Fruit fly (Drosophila melanogaster) whole organism, embryonic: ENCODE results near the gene numb.
A peak's percentile ranks its signal among the peaks of the same experiment; 100 is the strongest.

ENCODE experiments used
- B-H1 ChIP-seq: fragments of 200-800 bp; sonication (Bioruptor generic); IDR thresholded peaks from 3 replicates; pipeline ENCODE4 v1.3.6; 2022; ENCODE audit warnings: missing biosample characterization, missing genetic modification characterization
- CG10209 ChIP-seq: fragments of 200-800 bp; sonication (Bioruptor generic); optimal IDR thresholded peaks from 3 replicates; lab custom pipeline; 2017; ENCODE audit warnings: missing biosample characterization, mild to moderate bottlenecking, missing genetic modification characterization, missing genetic modification reagents
- CG10979 ChIP-seq: fragments of 200-800 bp; sonication (Bioruptor generic); optimal IDR thresholded peaks from 2 replicates; lab custom pipeline; 2018; ENCODE audit warnings: missing biosample characterization, mild to moderate bottlenecking, missing genetic modification characterization, moderate library complexity
- CG12071 ChIP-seq: fragments of 200-800 bp; sonication (Bioruptor generic); optimal IDR thresholded peaks from 3 replicates; lab custom pipeline; 2018; ENCODE audit warnings: missing biosample characterization, mild to moderate bottlenecking, missing genetic modification characterization
- CG1233 ChIP-seq: fragments of 200-800 bp; sonication (Bioruptor generic); optimal IDR thresholded peaks from 4 replicates; lab custom pipeline; 2018; ENCODE audit warnings: missing biosample characterization, mild to moderate bottlenecking, missing genetic modification characterization
- CG13287 ChIP-seq: fragments of 200-800 bp; sonication (Bioruptor generic); IDR thresholded peaks from 2 replicates; pipeline ENCODE4 v1.3.6; 2022; ENCODE audit warnings: missing biosample characterization, missing genetic modification characterization; ENCODE audit not compliant: partially characterized antibody
- CG14965 ChIP-seq: fragments of 200-800 bp; sonication (Bioruptor generic); optimal IDR thresholded peaks from 2 replicates; lab custom pipeline; 2016; ENCODE audit warnings: missing biosample characterization, missing genetic modification characterization, borderline replicate concordance
- CG15696 ChIP-seq: fragments of 200-800 bp; sonication (Bioruptor generic); optimal IDR thresholded peaks from 2 replicates; lab custom pipeline; 2019; ENCODE audit warnings: missing biosample characterization, mild to moderate bottlenecking, missing genetic modification characterization, moderate library complexity
- CG16779 ChIP-seq: fragments of 200-800 bp; sonication (Bioruptor generic); IDR thresholded peaks from 2 replicates; pipeline ENCODE4 v1.3.6; 2022; ENCODE audit warnings: missing biosample characterization, missing genetic modification characterization
- CG17802 ChIP-seq: fragments of 200-800 bp; sonication (Bioruptor generic); optimal IDR thresholded peaks from 2 replicates; lab custom pipeline; 2018; ENCODE audit warnings: missing biosample characterization, mild to moderate bottlenecking, missing genetic modification characterization, moderate library complexity
- CG18011 ChIP-seq: fragments of 200-800 bp; sonication (Bioruptor generic); optimal IDR thresholded peaks from 2 replicates; lab custom pipeline; 2017; ENCODE audit warnings: missing biosample characterization, missing genetic modification characterization, mild to moderate bottlenecking, moderate library complexity, missing genotype
- CG1832 ChIP-seq: fragments of 200-800 bp; sonication (Bioruptor generic); optimal IDR thresholded peaks from 2 replicates; lab custom pipeline; 2017; ENCODE audit warnings: missing biosample characterization, mild to moderate bottlenecking, missing genetic modification characterization, inconsistent platforms
- CG3065 ChIP-seq: fragments of 200-800 bp; sonication (Bioruptor generic); optimal IDR thresholded peaks from 2 replicates; lab custom pipeline; 2016; ENCODE audit warnings: missing biosample characterization, missing genetic modification characterization
- CG3995 ChIP-seq: fragments of 200-800 bp; sonication (Bioruptor generic); optimal IDR thresholded peaks from 3 replicates; lab custom pipeline; 2016; ENCODE audit warnings: missing biosample characterization, missing genetic modification characterization
- CG4404 ChIP-seq: fragments of 200-800 bp; sonication (Bioruptor generic); IDR thresholded peaks from 2 replicates; pipeline ENCODE4 v1.3.6; 2022; ENCODE audit warnings: missing biosample characterization, missing genetic modification characterization
- CG6791 ChIP-seq: fragments of 200-800 bp; sonication (Bioruptor generic); IDR thresholded peaks from 3 replicates; pipeline ENCODE4 v1.3.6; 2022; ENCODE audit warnings: missing biosample characterization, missing genetic modification characterization; ENCODE audit not compliant: partially characterized antibody
- CG7556 ChIP-seq: fragments of 200-800 bp; sonication (Bioruptor generic); optimal IDR thresholded peaks from 2 replicates; lab custom pipeline; 2017; ENCODE audit warnings: missing biosample characterization, mild to moderate bottlenecking, missing genetic modification characterization
- CG8290 ChIP-seq, 3 experiments: fragments of 200-800 bp; sonication (Bioruptor generic); optimal IDR thresholded peaks; 2 replicates each; lab custom pipeline; 2016 to 2019; ENCODE audit warnings: missing biosample characterization in 3 of 3, missing genetic modification characterization in 3 of 3, mild to moderate bottlenecking in 2 of 3, moderate library complexity in 1 of 3
- Dp ChIP-seq: fragments of 200-800 bp; sonication (Bioruptor generic); optimal IDR thresholded peaks from 2 replicates; lab custom pipeline; 2018; ENCODE audit warnings: missing biosample characterization, mild to moderate bottlenecking, missing genetic modification characterization, moderate library complexity
- Fer1 ChIP-seq: fragments of 200-800 bp; sonication (Bioruptor generic); optimal IDR thresholded peaks from 2 replicates; lab custom pipeline; 2017; ENCODE audit warnings: missing biosample characterization, mild to moderate bottlenecking, missing genetic modification characterization
- Hand ChIP-seq: fragments of 200-800 bp; sonication (Bioruptor generic); optimal IDR thresholded peaks from 2 replicates; lab custom pipeline; 2017; ENCODE audit warnings: mild to moderate bottlenecking, missing biosample characterization, missing genetic modification reagents, missing genetic modification characterization
- Hmr ChIP-seq: fragments of 200-800 bp; sonication (Bioruptor generic); optimal IDR thresholded peaks from 3 replicates; lab custom pipeline; 2017; ENCODE audit warnings: mild to moderate bottlenecking, missing biosample characterization, missing genetic modification reagents, missing genetic modification characterization
- Hr3 ChIP-seq: fragments of 200-800 bp; sonication (Bioruptor generic); optimal IDR thresholded peaks from 3 replicates; lab custom pipeline; 2016; ENCODE audit warnings: missing biosample characterization, missing genetic modification characterization
- Hr39 ChIP-seq: fragments of >200 bp; optimal IDR thresholded peaks from 2 replicates; lab custom pipeline; 2017
- Hsf ChIP-seq: fragments of 200-800 bp; sonication (Bioruptor generic); optimal IDR thresholded peaks from 3 replicates; lab custom pipeline; 2016; ENCODE audit warnings: missing biosample characterization, missing genetic modification characterization
- Kr ChIP-seq: fragments of 200-800 bp; sonication (Bioruptor generic); optimal IDR thresholded peaks from 2 replicates; lab custom pipeline; 2017; ENCODE audit warnings: missing biosample characterization, mild to moderate bottlenecking, missing genetic modification characterization
- Myb ChIP-seq: fragments of 200-800 bp; sonication (Bioruptor generic); optimal IDR thresholded peaks from 2 replicates; lab custom pipeline; 2016; ENCODE audit warnings: missing biosample characterization, missing genetic modification characterization
- Opbp ChIP-seq: fragments of 200-800 bp; sonication (Bioruptor generic); IDR thresholded peaks from 3 replicates; pipeline ENCODE4 v1.3.6; 2022; ENCODE audit warnings: missing biosample characterization, missing genetic modification characterization; ENCODE audit not compliant: partially characterized antibody
- Poxn ChIP-seq: fragments of 200-800 bp; sonication (Bioruptor generic); IDR thresholded peaks from 2 replicates; pipeline ENCODE4 v1.3.6; 2022; ENCODE audit warnings: missing biosample characterization, missing genetic modification characterization
- ash1 ChIP-seq: fragments of 200-800 bp; sonication (Bioruptor generic); optimal IDR thresholded peaks from 2 replicates; lab custom pipeline; 2018; ENCODE audit warnings: missing biosample characterization, mild to moderate bottlenecking, missing genetic modification characterization
- bowl ChIP-seq: fragments of 200-800 bp; sonication (Bioruptor generic); IDR thresholded peaks from 2 replicates; pipeline ENCODE4 v1.3.6; 2022; ENCODE audit warnings: missing biosample characterization, missing genetic modification characterization
- btn ChIP-seq: fragments of 200-800 bp; sonication (Bioruptor generic); optimal IDR thresholded peaks from 2 replicates; lab custom pipeline; 2016; ENCODE audit warnings: missing biosample characterization, missing genetic modification characterization
- cg ChIP-seq: fragments of 200-800 bp; sonication (Bioruptor generic); optimal IDR thresholded peaks from 3 replicates; lab custom pipeline; 2019; ENCODE audit warnings: missing biosample characterization, mild to moderate bottlenecking, missing genetic modification characterization, moderate library complexity
- chif ChIP-seq, 2 experiments: fragments of 200-800 bp; sonication (Bioruptor generic); optimal IDR thresholded peaks; 3 replicates each; lab custom pipeline; 2016; ENCODE audit warnings: missing biosample characterization in 2 of 2, missing genetic modification characterization in 2 of 2
- danr ChIP-seq: fragments of 200-800 bp; sonication (Bioruptor generic); IDR thresholded peaks from 2 replicates; pipeline ENCODE4 v1.3.6; 2022; ENCODE audit warnings: missing biosample characterization, missing genetic modification characterization
- dmrt99B ChIP-seq: fragments of 200-800 bp; sonication (Bioruptor generic); optimal IDR thresholded peaks from 2 replicates; lab custom pipeline; 2018; ENCODE audit warnings: missing biosample characterization, mild to moderate bottlenecking, missing genetic modification characterization, moderate library complexity
- ftz-f1 ChIP-seq: fragments of 200-800 bp; sonication (Bioruptor generic); optimal IDR thresholded peaks from 2 replicates; lab custom pipeline; 2016; ENCODE audit warnings: missing biosample characterization, missing genetic modification characterization
- gcm ChIP-seq: fragments of 200-800 bp; sonication (Bioruptor generic); optimal IDR thresholded peaks from 2 replicates; lab custom pipeline; 2019; ENCODE audit warnings: missing biosample characterization, mild to moderate bottlenecking, missing genetic modification characterization, moderate library complexity
- onecut ChIP-seq: fragments of 200-800 bp; sonication (Bioruptor generic); IDR thresholded peaks from 2 replicates; pipeline ENCODE4 v1.3.6; 2022; ENCODE audit warnings: missing biosample characterization, missing genetic modification characterization
- peb ChIP-seq: fragments of 200-800 bp; sonication (Bioruptor generic); IDR thresholded peaks from 2 replicates; pipeline ENCODE4 v1.3.6; 2022; ENCODE audit warnings: missing biosample characterization, missing genetic modification characterization
- pho ChIP-seq: fragments of 200-800 bp; sonication (Bioruptor generic); optimal IDR thresholded peaks from 2 replicates; lab custom pipeline; 2016; ENCODE audit warnings: missing biosample characterization, missing genetic modification characterization
- ro ChIP-seq: fragments of 200-800 bp; sonication (Bioruptor generic); IDR thresholded peaks from 2 replicates; pipeline ENCODE4 v1.3.6; 2022; ENCODE audit warnings: missing biosample characterization, missing genetic modification characterization
- scrt ChIP-seq: fragments of 200-800 bp; sonication (Bioruptor generic); optimal IDR thresholded peaks from 2 replicates; lab custom pipeline; 2018; ENCODE audit warnings: missing biosample characterization, mild to moderate bottlenecking, missing genetic modification characterization, moderate library complexity
- sim ChIP-seq: fragments of 200-800 bp; sonication (Bioruptor generic); IDR thresholded peaks from 2 replicates; pipeline ENCODE4 v1.3.6; 2022; ENCODE audit warnings: missing biosample characterization, missing genetic modification characterization
- sna ChIP-seq: fragments of 200-800 bp; sonication (Bioruptor generic); IDR thresholded peaks from 2 replicates; pipeline ENCODE4 v1.3.6; 2022; ENCODE audit warnings: missing biosample characterization, missing genetic modification characterization; ENCODE audit not compliant: partially characterized antibody
- so ChIP-seq: fragments of 200-800 bp; sonication (Bioruptor generic); IDR thresholded peaks from 3 replicates; pipeline ENCODE4 v1.3.6; 2022; ENCODE audit warnings: missing biosample characterization, missing genetic modification characterization
- trh ChIP-seq: fragments of 200-800 bp; sonication (Bioruptor generic); optimal IDR thresholded peaks from 2 replicates; lab custom pipeline; 2016; ENCODE audit warnings: missing biosample characterization, missing genetic modification characterization
- tup ChIP-seq: fragments of 200-800 bp; sonication (Bioruptor generic); optimal IDR thresholded peaks from 2 replicates; lab custom pipeline; 2016; ENCODE audit warnings: missing biosample characterization, mild to moderate bottlenecking, missing genetic modification characterization, moderate library complexity

The numb gene

dm6 chr2L:9493375-9494263, 56.4 kb downstream of the numb start:
- TF ChIP-seq cg (GFP tag; lab: Kevin White, UChicago) (peak; percentile 73), Hand (GFP tag; lab: Kevin White, UChicago) (no peak), CG8290 (GFP tag; optimal IDR thresholded peaks at IDR 0.05; lab: Kevin White, UChicago) (no peak), CG8290 (tag; optimal IDR thresholded peaks at IDR 0.05; lab: Kevin White, UChicago) (peak in 1 of 2 experiments; percentile 17), Kr (no peak), trh (no peak), CG3995 (GFP tag; lab: Kevin White, UChicago) (no peak), sim (GFP tag; lab: Robert Waterston, UW) (0 out of 2 replicates have a peak, but pooled peaks have one; percentile 8), ftz-f1 (GFP tag; lab: Kevin White, UChicago) (no peak), CG14965 (no peak), tup (GFP tag; lab: Kevin White, UChicago) (no peak), sna (GFP tag; lab: Robert Waterston, UW) (no peak), CG18011 (GFP tag; lab: Kevin White, UChicago) (no peak), ro (no peak), CG10979 (tag; lab: Kevin White, UChicago) (peak; percentile 25), CG6791 (GFP tag; lab: Robert Waterston, UW) (peak; percentile 54; the same call in 1 of the 3 replicates), Myb (GFP tag; lab: Kevin White, UChicago) (no peak), CG15696 (tag; lab: Kevin White, UChicago) (peak; percentile 6), ash1 (no peak), peb (GFP tag; lab: Robert Waterston, UW) (no peak), so (no peak), Poxn (GFP tag; lab: Robert Waterston, UW) (no peak), dmrt99B (tag; lab: Kevin White, UChicago) (peak; percentile 66), CG3065 (no peak), CG13287 (GFP tag; lab: Robert Waterston, UW) (no peak), Hmr (GFP tag; lab: Kevin White, UChicago) (peak; percentile 15), CG1233 (peak; percentile 15), CG16779 (no peak), Hsf (GFP tag; lab: Kevin White, UChicago) (no peak), btn (GFP tag; lab: Kevin White, UChicago) (no peak), CG7556 (GFP tag; lab: Kevin White, UChicago) (peak; percentile 14), scrt (GFP tag; lab: Kevin White, UChicago) (no peak), CG10209 (peak; percentile 1), Hr3 (no peak), Hr39 (lab: Kevin White, UChicago) (no peak), danr (GFP tag; lab: Robert Waterston, UW) (0 out of 2 replicates have a peak, but pooled peaks have one; percentile 6), pho (no peak), CG1832 (GFP tag; lab: Kevin White, UChicago) (no peak), onecut (GFP tag; lab: Robert Waterston, UW) (0 out of 2 replicates have a peak, but pooled peaks have one; percentile 24), B-H1 (GFP tag; lab: Robert Waterston, UW) (no peak), CG17802 (tag; lab: Kevin White, UChicago) (no peak), CG12071 (GFP tag; lab: Kevin White, UChicago) (no peak), Dp (GFP tag; lab: Kevin White, UChicago) (no peak), gcm (GFP tag; lab: Kevin White, UChicago) (no peak), chif (GFP tag; optimal IDR thresholded peaks at IDR 0.05; lab: Kevin White, UChicago) (no peak), Fer1 (peak; percentile 71), Opbp (no peak), CG4404 (GFP tag; lab: Robert Waterston, UW) (no peak), bowl (GFP tag; lab: Robert Waterston, UW) (no peak)
